Fruit fly (Drosophila melanogaster) whole organism: ENCODE data around the gene lili.

Source experiments
- CG8478 ChIP-seq: fragments of >200 bp; optimal IDR thresholded peaks from 2 replicates; lab custom pipeline; 2018; ENCODE audit warnings: inconsistent platforms
- Dll ChIP-seq: fragments of >200 bp; optimal IDR thresholded peaks from 2 replicates; lab custom pipeline; 2017
- pan ChIP-seq: fragments of >200 bp; optimal IDR thresholded peaks from 2 replicates; lab custom pipeline; 2017
- usp ChIP-seq: fragments of >200 bp; optimal IDR thresholded peaks from 2 replicates; lab custom pipeline; 2017; ENCODE audit warnings: missing biosample characterization, missing genetic modification characterization, mixed read lengths

dm6 chr3R:24805048-24805447 lies 8.8 kb downstream of the lili start, which contains the start of gene polybromo:
- TF ChIP-seq Dll (no peak), pan (no peak), usp (GFP tag; lab: Kevin White, UChicago) (no peak), CG8478 (lab: Kevin White, UChicago) (no peak)
